Fruit fly (Drosophila melanogaster) whole organism, wandering third instar larva: Measurements from ENCODE around the gene CG3604.

Experiments used
- Abd-B ChIP-seq: fragments of >200 bp; optimal IDR thresholded peaks from 2 replicates; lab custom pipeline; 2017; ENCODE audit warnings: missing biosample characterization, missing genetic modification characterization
- CG32264 ChIP-seq: fragments of 200-800 bp; sonication (Bioruptor generic); optimal IDR thresholded peaks from 2 replicates; lab custom pipeline; 2016; ENCODE audit warnings: missing biosample characterization, missing genetic modification characterization
- CG9705 ChIP-seq: fragments of 200-800 bp; sonication (Bioruptor generic); optimal IDR thresholded peaks from 2 replicates; lab custom pipeline; 2018; ENCODE audit warnings: missing biosample characterization, mild to moderate bottlenecking, missing genetic modification characterization
- GATAd ChIP-seq: sonication (Bioruptor generic); optimal IDR thresholded peaks from 2 replicates; lab custom pipeline; 2016; ENCODE audit warnings: missing biosample characterization, missing genetic modification characterization
- HLH106 ChIP-seq: fragments of 200-800 bp; optimal IDR thresholded peaks from 3 replicates; lab custom pipeline; 2019; ENCODE audit warnings: missing biosample characterization, mild to moderate bottlenecking, missing genetic modification characterization, moderate library complexity
- Hnf4 ChIP-seq: fragments of 200-800 bp; sonication (Bioruptor generic); optimal IDR thresholded peaks from 2 replicates; lab custom pipeline; 2016; ENCODE audit warnings: missing biosample characterization, mild to moderate bottlenecking, missing genetic modification characterization
- Hr78 ChIP-seq: fragments of >200 bp; optimal IDR thresholded peaks from 2 replicates; lab custom pipeline; 2017; ENCODE audit warnings: missing biosample characterization, missing genetic modification characterization
- Jra ChIP-seq: sonication (Bioruptor generic); optimal IDR thresholded peaks from 2 replicates; lab custom pipeline; 2016; ENCODE audit warnings: missing biosample characterization, missing genetic modification characterization
- Mio ChIP-seq: sonication (Bioruptor generic); optimal IDR thresholded peaks from 2 replicates; lab custom pipeline; 2016; ENCODE audit warnings: missing biosample characterization, missing genetic modification characterization
- Myc ChIP-seq: fragments of >200 bp; optimal IDR thresholded peaks from 2 replicates; lab custom pipeline; 2017
- N ChIP-seq: fragments of >200 bp; optimal IDR thresholded peaks from 2 replicates; lab custom pipeline; 2018; ENCODE audit warnings: missing biosample characterization, missing external identifiers, missing genetic modification characterization
- OdsH ChIP-seq: fragments of 200-800 bp; sonication (Bioruptor generic); optimal IDR thresholded peaks from 2 replicates; lab custom pipeline; 2016; ENCODE audit warnings: missing biosample characterization, mild to moderate bottlenecking, missing genetic modification characterization
- Rel ChIP-seq, 2 experiments: fragments of 200-800 bp; sonication (Bioruptor generic) in 1 of 2; optimal IDR thresholded peaks; 2 replicates in 1 of 2; 3 replicates in 1 of 2; lab custom pipeline; 2016 to 2019; ENCODE audit warnings: mild to moderate bottlenecking in 2 of 2, missing biosample characterization in 2 of 2, missing genetic modification characterization in 2 of 2, moderate library complexity in 1 of 2
- Sp1 ChIP-seq: fragments of 200-800 bp; sonication (Bioruptor generic); optimal IDR thresholded peaks from 3 replicates; lab custom pipeline; 2019; ENCODE audit warnings: missing biosample characterization, mild to moderate bottlenecking, missing genetic modification characterization, moderate library complexity
- br ChIP-seq: fragments of 200-800 bp; sonication (Bioruptor generic); optimal IDR thresholded peaks from 2 replicates; lab custom pipeline; 2016; ENCODE audit warnings: missing biosample characterization, missing genetic modification characterization
- brk ChIP-seq: fragments of 200-800 bp; sonication (Bioruptor generic); optimal IDR thresholded peaks from 2 replicates; lab custom pipeline; 2016; ENCODE audit warnings: missing biosample characterization, mild to moderate bottlenecking, missing genetic modification characterization
- dl ChIP-seq, 2 experiments: fragments of 175-275, 200-275 bp in 1 of 2; fragments of 200-275 bp in 1 of 2; sonication (Bioruptor generic); optimal IDR thresholded peaks; lab custom pipeline; 2018; ENCODE audit warnings: mild to moderate bottlenecking in 2 of 2, missing biosample characterization in 2 of 2, missing genetic modification characterization in 2 of 2, moderate library complexity in 2 of 2; ENCODE audit not compliant: partially characterized antibody in 2 of 2, insufficient read depth in 1 of 2
- dmrt93B ChIP-seq: fragments of 200-800 bp; sonication (Bioruptor generic); optimal IDR thresholded peaks from 2 replicates; lab custom pipeline; 2018; ENCODE audit warnings: missing biosample characterization, mild to moderate bottlenecking, missing genetic modification characterization
- dsf ChIP-seq: sonication (Bioruptor generic); optimal IDR thresholded peaks from 2 replicates; lab custom pipeline; 2016; ENCODE audit warnings: missing biosample characterization, missing genetic modification characterization, borderline replicate concordance
- ey ChIP-seq: fragments of 200-800 bp; sonication (Bioruptor generic); optimal IDR thresholded peaks from 2 replicates; lab custom pipeline; 2016; ENCODE audit warnings: missing biosample characterization, missing genetic modification characterization
- fru ChIP-seq: fragments of 200-800 bp; sonication (Bioruptor generic); optimal IDR thresholded peaks from 3 replicates; lab custom pipeline; 2016; ENCODE audit warnings: missing biosample characterization, mild to moderate bottlenecking, missing genetic modification characterization
- h ChIP-seq: fragments of 200-800 bp; sonication (Bioruptor generic); optimal IDR thresholded peaks from 3 replicates; lab custom pipeline; 2016; ENCODE audit warnings: missing biosample characterization, mild to moderate bottlenecking, missing genetic modification characterization
- jim ChIP-seq: fragments of 175-275, 200-325 bp; sonication (Bioruptor generic); optimal IDR thresholded peaks from 2 replicates; lab custom pipeline; 2016; ENCODE audit warnings: missing biosample characterization, mild to moderate bottlenecking, missing genetic modification characterization
- lola ChIP-seq: fragments of >200 bp; optimal IDR thresholded peaks from 2 replicates; lab custom pipeline; 2017; ENCODE audit warnings: missing biosample characterization, missing genetic modification characterization
- pan ChIP-seq: fragments of >200 bp; optimal IDR thresholded peaks from 2 replicates; lab custom pipeline; 2017
- psq ChIP-seq: fragments of 200-800 bp; sonication (Bioruptor generic); optimal IDR thresholded peaks from 3 replicates; lab custom pipeline; 2017; ENCODE audit warnings: missing biosample characterization, mild to moderate bottlenecking, missing genetic modification characterization, moderate library complexity
- rgr ChIP-seq: fragments of 200-800 bp; sonication (Bioruptor generic); optimal IDR thresholded peaks from 3 replicates; lab custom pipeline; 2016; ENCODE audit warnings: missing biosample characterization, mild to moderate bottlenecking, missing genetic modification characterization
- sage ChIP-seq: fragments of 200-800 bp; sonication (Bioruptor generic); optimal IDR thresholded peaks from 2 replicates; lab custom pipeline; 2016; ENCODE audit warnings: missing biosample characterization, mild to moderate bottlenecking, missing genetic modification characterization
- sv ChIP-seq: fragments of 200-800 bp; sonication (Bioruptor generic); optimal IDR thresholded peaks from 3 replicates; lab custom pipeline; 2016; ENCODE audit warnings: missing biosample characterization, missing genetic modification characterization
- tai ChIP-seq: sonication (Bioruptor generic); optimal IDR thresholded peaks from 2 replicates; lab custom pipeline; 2016; ENCODE audit warnings: missing biosample characterization, missing genetic modification characterization
- usp ChIP-seq: fragments of >200 bp; optimal IDR thresholded peaks from 2 replicates; lab custom pipeline; 2017; ENCODE audit warnings: missing biosample characterization, missing genetic modification characterization
- woc ChIP-seq: sonication (Bioruptor generic); optimal IDR thresholded peaks from 2 replicates; lab custom pipeline; 2016; ENCODE audit warnings: missing biosample characterization, mild to moderate bottlenecking, missing genetic modification characterization

The CG3604 gene

dm6 chr2L:3693805-3694204, 3.9 kb downstream of the CG3604 start, which contains the start of gene Acp24A4:
TSS of gene Acp24A4 (minus strand) at chr2L:3693905.
- TF ChIP-seq dmrt93B (GFP tag; lab: Kevin White, UChicago) = no peak
- no peak for TF ChIP-seq sv (GFP tag; lab: Kevin White, UChicago)
- TF ChIP-seq Rel (GFP tag; optimal IDR thresholded peaks at IDR 0.05; lab: Kevin White, UChicago) = no peak
- TF ChIP-seq Rel (tag; optimal IDR thresholded peaks at IDR 0.05; lab: Kevin White, UChicago) = no peak
- no peak for TF ChIP-seq HLH106
- TF ChIP-seq brk = no peak
- TF ChIP-seq dl (GFP tag; optimal IDR thresholded peaks at IDR 0.05; lab: Kevin White, UChicago; ENCODE audit: insufficient read depth in 1 of 2, partially characterized antibody in 2 of 2) = no peak
- no peak for TF ChIP-seq N (GFP tag; lab: Kevin White, UChicago)
- TF ChIP-seq Sp1 (GFP tag; lab: Kevin White, UChicago) = no peak
- TF ChIP-seq ey (GFP tag; lab: Kevin White, UChicago) = no peak
- TF ChIP-seq, all 38 proteins: peak for 0

- TF ChIP-seq dsf (no peak), h (GFP tag; lab: Kevin White, UChicago) (no peak), CG9705 (GFP tag; lab: Kevin White, UChicago) (no peak), CG32264 (GFP tag; lab: Kevin White, UChicago) (no peak), pan (lab: Kevin White, UChicago) (no peak), lola (GFP tag; lab: Kevin White, UChicago) (no peak), usp (GFP tag; lab: Kevin White, UChicago) (no peak), tai (GFP tag; lab: Kevin White, UChicago) (no peak), Myc (no peak), Rel (GFP tag; optimal IDR thresholded peaks at IDR 0.05; lab: Kevin White, UChicago) (no peak), Rel (tag; optimal IDR thresholded peaks at IDR 0.05; lab: Kevin White, UChicago) (no peak), sage (no peak), fru (GFP tag; lab: Kevin White, UChicago) (no peak), OdsH (GFP tag; lab: Kevin White, UChicago) (no peak)
Observed at dm6 chr2L:3693082-3693481, 4.6 kb downstream of the CG3604 start, which contains the start of gene CG3513. TSS of gene CG3513 (minus strand) at chr2L:3693182.

- TF ChIP-seq Rel (GFP tag; optimal IDR thresholded peaks at IDR 0.05; lab: Kevin White, UChicago) (no peak), Rel (tag; optimal IDR thresholded peaks at IDR 0.05; lab: Kevin White, UChicago) (peak; percentile 23), N (GFP tag; lab: Kevin White, UChicago) (no peak)
- TF ChIP-seq, all 38 proteins: peak for 1
Observed at dm6 chr2L:3692466-3692865, 5.2 kb downstream of the CG3604 start, which contains the start of gene CG16704. TSS of gene CG16704 (minus strand) at chr2L:3692587.

- TF ChIP-seq jim (GFP tag; lab: Kevin White, UChicago) (no peak), Hr78 (GFP tag; lab: Kevin White, UChicago) (no peak), Sp1 (GFP tag; lab: Kevin White, UChicago) (no peak), HLH106 (no peak), brk (no peak), OdsH (GFP tag; lab: Kevin White, UChicago) (no peak), CG9705 (GFP tag; lab: Kevin White, UChicago) (no peak), Myc (no peak), lola (GFP tag; lab: Kevin White, UChicago) (no peak)
- TF ChIP-seq, all 38 proteins: peak for 0
Observed at dm6 chr2L:3685139-3685851, 12.4 kb downstream of the CG3604 start.

- no peak for TF ChIP-seq h (GFP tag; lab: Kevin White, UChicago)
- TF ChIP-seq dsf = no peak
- TF ChIP-seq Abd-B (GFP tag; lab: Kevin White, UChicago) = no peak
- no peak for TF ChIP-seq br (GFP tag; lab: Kevin White, UChicago)
- no peak for TF ChIP-seq brk
- TF ChIP-seq sv (GFP tag; lab: Kevin White, UChicago) = no peak
- TF ChIP-seq woc (GFP tag; lab: Kevin White, UChicago) = no peak
- no peak for TF ChIP-seq ey (GFP tag; lab: Kevin White, UChicago)
- no peak for TF ChIP-seq psq (GFP tag; lab: Kevin White, UChicago)
- no peak for TF ChIP-seq GATAd (GFP tag; lab: Kevin White, UChicago)
- TF ChIP-seq Hnf4 (GFP tag; lab: Kevin White, UChicago) = no peak
- no peak for TF ChIP-seq dl (GFP tag; optimal IDR thresholded peaks at IDR 0.05; lab: Kevin White, UChicago; ENCODE audit: insufficient read depth in 1 of 2, partially characterized antibody in 2 of 2)
- TF ChIP-seq Sp1 (GFP tag; lab: Kevin White, UChicago) = no peak
- no peak for TF ChIP-seq Rel (GFP tag; optimal IDR thresholded peaks at IDR 0.05; lab: Kevin White, UChicago)
- no peak for TF ChIP-seq Rel (tag; optimal IDR thresholded peaks at IDR 0.05; lab: Kevin White, UChicago)
- no peak for TF ChIP-seq Mio
- no peak for TF ChIP-seq rgr (GFP tag; lab: Kevin White, UChicago)
- TF ChIP-seq Jra (GFP tag; lab: Kevin White, UChicago) = no peak
- TF ChIP-seq CG32264 (GFP tag; lab: Kevin White, UChicago) = no peak
Observed at dm6 chr2L:3682489-3682888, 15.2 kb downstream of the CG3604 start.
